Worm (Caenorhabditis elegans) whole organism, L3 larva: ENCODE measurements around the gene C55B6.1.

Experiments used
- R02D3.7 ChIP-seq: fragments of 150-350 bp; optimal IDR thresholded peaks from 2 replicates; lab custom pipeline; 2014; ENCODE audit warnings: missing biosample characterization, missing genetic modification characterization
- aly-2 ChIP-seq: fragments of 150-350 bp; optimal IDR thresholded peaks from 2 replicates; lab custom pipeline; 2014; ENCODE audit warnings: missing biosample characterization, missing genetic modification characterization
- ama-1 ChIP-seq: fragments of 150-350 bp; optimal IDR thresholded peaks from 2 replicates; lab custom pipeline; 2018
- ceh-16 ChIP-seq: sonication (generic microtip); optimal IDR thresholded peaks from 2 replicates; lab custom pipeline; 2017; ENCODE audit warnings: missing biosample characterization, missing genetic modification characterization
- ceh-28 ChIP-seq: fragments of 150-350 bp; optimal IDR thresholded peaks from 2 replicates; lab custom pipeline; 2014; ENCODE audit warnings: missing biosample characterization, missing genetic modification reagents, missing genetic modification characterization
- ceh-82 ChIP-seq: fragments of 150-350 bp; optimal IDR thresholded peaks from 2 replicates; lab custom pipeline; 2014; ENCODE audit warnings: missing biosample characterization, missing genetic modification characterization
- egl-5 ChIP-seq: fragments of 150-350 bp; optimal IDR thresholded peaks from 2 replicates; lab custom pipeline; 2017; ENCODE audit warnings: missing biosample characterization, missing genetic modification reagents, missing genetic modification characterization, inconsistent platforms
- elt-1 ChIP-seq: fragments of 150-350 bp; optimal IDR thresholded peaks from 2 replicates; lab custom pipeline; 2014; ENCODE audit warnings: missing biosample characterization, missing genetic modification characterization
- elt-2 ChIP-seq: sonication (generic microtip); optimal IDR thresholded peaks from 2 replicates; lab custom pipeline; 2016; ENCODE audit warnings: missing genetic modification reagents, mild to moderate bottlenecking, missing genetic modification characterization, missing compliant biosample characterization
- eor-1 ChIP-seq, 2 experiments: fragments of 150-350 bp; optimal IDR thresholded peaks; 2 replicates each; lab custom pipeline; 2014 to 2018; ENCODE audit warnings: missing biosample characterization in 2 of 2, missing genetic modification characterization in 2 of 2
- fkh-10 ChIP-seq: sonication (generic microtip); optimal IDR thresholded peaks from 2 replicates; lab custom pipeline; 2017; ENCODE audit warnings: missing biosample characterization, missing genetic modification reagents, missing genetic modification characterization
- fkh-2 ChIP-seq: fragments of 150-350 bp; optimal IDR thresholded peaks from 2 replicates; lab custom pipeline; 2014; ENCODE audit warnings: missing biosample characterization, missing genetic modification reagents, missing genetic modification characterization
- fos-1 ChIP-seq: fragments of 150-350 bp; optimal IDR thresholded peaks from 2 replicates; lab custom pipeline; 2014; ENCODE audit warnings: missing biosample characterization, missing genetic modification characterization
- hmg-11 ChIP-seq: sonication (generic microtip); optimal IDR thresholded peaks from 2 replicates; lab custom pipeline; 2016; ENCODE audit warnings: missing genetic modification characterization, missing compliant biosample characterization
- jun-1 ChIP-seq: fragments of 150-350 bp; optimal IDR thresholded peaks from 2 replicates; lab custom pipeline; 2014; ENCODE audit warnings: missing biosample characterization, missing genetic modification reagents, missing genetic modification characterization
- lin-39 ChIP-seq: fragments of 150-350 bp; optimal IDR thresholded peaks from 2 replicates; lab custom pipeline; 2018; ENCODE audit warnings: missing biosample characterization, missing genetic modification reagents, missing genetic modification characterization
- lsy-12 ChIP-seq: sonication (generic microtip); optimal IDR thresholded peaks from 2 replicates; lab custom pipeline; 2016; ENCODE audit warnings: mild to moderate bottlenecking, missing genetic modification characterization, missing compliant biosample characterization
- nfya-1 ChIP-seq: sonication (generic microtip); optimal IDR thresholded peaks from 2 replicates; lab custom pipeline; 2017; ENCODE audit warnings: missing genetic modification characterization, mild to moderate bottlenecking, missing compliant biosample characterization, antibody characterized with exemption, moderate library complexity; ENCODE audit not compliant: insufficient read depth
- nhr-11 ChIP-seq: fragments of 150-350 bp; optimal IDR thresholded peaks from 2 replicates; lab custom pipeline; 2014; ENCODE audit warnings: missing biosample characterization, missing genetic modification characterization
- nhr-12 ChIP-seq: fragments of 150-350 bp; optimal IDR thresholded peaks from 2 replicates; lab custom pipeline; 2014; ENCODE audit warnings: missing biosample characterization, missing genetic modification characterization
- nhr-23 ChIP-seq: fragments of 150-350 bp; optimal IDR thresholded peaks from 2 replicates; lab custom pipeline; 2014; ENCODE audit warnings: missing biosample characterization, missing genetic modification reagents, missing genetic modification characterization
- nhr-237 ChIP-seq: fragments of 150-350 bp; optimal IDR thresholded peaks from 2 replicates; lab custom pipeline; 2014; ENCODE audit warnings: missing biosample characterization, missing genetic modification characterization
- nhr-25 ChIP-seq: sonication (generic microtip); optimal IDR thresholded peaks from 2 replicates; lab custom pipeline; 2017; ENCODE audit warnings: missing biosample characterization, missing genetic modification characterization
- nhr-28 ChIP-seq: fragments of 150-350 bp; optimal IDR thresholded peaks from 2 replicates; lab custom pipeline; 2014; ENCODE audit warnings: missing biosample characterization, missing genetic modification characterization
- nhr-43 ChIP-seq: sonication (generic microtip); optimal IDR thresholded peaks from 2 replicates; lab custom pipeline; 2016; ENCODE audit warnings: mild to moderate bottlenecking, missing genetic modification characterization, missing compliant biosample characterization; ENCODE audit not compliant: poor library complexity, severe bottlenecking
- nhr-76 ChIP-seq: fragments of 150-350 bp; sonication (generic microtip); optimal IDR thresholded peaks from 5 replicates; lab custom pipeline; 2014; ENCODE audit warnings: missing biosample characterization, missing genetic modification characterization
- nhr-77 ChIP-seq: fragments of 150-350 bp; optimal IDR thresholded peaks from 2 replicates; lab custom pipeline; 2014; ENCODE audit warnings: missing biosample characterization, missing genetic modification characterization
- pha-4 ChIP-seq: fragments of 150-350 bp; optimal IDR thresholded peaks from 2 replicates; lab custom pipeline; 2014; ENCODE audit warnings: missing biosample characterization, missing genetic modification reagents, missing genetic modification characterization
- pqm-1 ChIP-seq: fragments of 150-350 bp; optimal IDR thresholded peaks from 2 replicates; lab custom pipeline; 2017; ENCODE audit warnings: missing biosample characterization, missing genetic modification characterization, inconsistent platforms
- sea-2 ChIP-seq: fragments of 150-350 bp; sonication (generic microtip); optimal IDR thresholded peaks from 4 replicates; lab custom pipeline; 2014; ENCODE audit warnings: missing biosample characterization, missing genetic modification reagents, missing genetic modification characterization
- skn-1 ChIP-seq: fragments of 150-350 bp; optimal IDR thresholded peaks from 2 replicates; lab custom pipeline; 2014; ENCODE audit warnings: missing biosample characterization, missing genetic modification characterization
- snpc-4 ChIP-seq: fragments of 150-350 bp; optimal IDR thresholded peaks from 2 replicates; lab custom pipeline; 2014; ENCODE audit warnings: missing biosample characterization, missing genetic modification characterization
- tbx-2 ChIP-seq: sonication (generic microtip); optimal IDR thresholded peaks from 2 replicates; lab custom pipeline; 2016; ENCODE audit warnings: mild to moderate bottlenecking, missing genetic modification characterization, missing compliant biosample characterization
- unc-39 ChIP-seq: sonication (generic microtip); optimal IDR thresholded peaks from 4 replicates; lab custom pipeline; 2017; ENCODE audit warnings: missing biosample characterization, missing genetic modification characterization
- zag-1 ChIP-seq: fragments of 150-350 bp; optimal IDR thresholded peaks from 2 replicates; lab custom pipeline; 2014; ENCODE audit warnings: missing biosample characterization, missing genetic modification characterization
- ztf-11 ChIP-seq: fragments of 150-350 bp; optimal IDR thresholded peaks from 2 replicates; lab custom pipeline; 2014; ENCODE audit warnings: missing biosample characterization, missing genetic modification characterization
- ztf-4 ChIP-seq: fragments of 150-350 bp; optimal IDR thresholded peaks from 2 replicates; lab custom pipeline; 2014; ENCODE audit warnings: missing biosample characterization, missing genetic modification characterization

The C55B6.1 gene

ce11 chrX:7230877-7231276 lies 30.7 kb downstream of the C55B6.1 start:
- TF ChIP-seq hmg-11 (tag; lab: Kevin White, UChicago), result no peak

DNA sequence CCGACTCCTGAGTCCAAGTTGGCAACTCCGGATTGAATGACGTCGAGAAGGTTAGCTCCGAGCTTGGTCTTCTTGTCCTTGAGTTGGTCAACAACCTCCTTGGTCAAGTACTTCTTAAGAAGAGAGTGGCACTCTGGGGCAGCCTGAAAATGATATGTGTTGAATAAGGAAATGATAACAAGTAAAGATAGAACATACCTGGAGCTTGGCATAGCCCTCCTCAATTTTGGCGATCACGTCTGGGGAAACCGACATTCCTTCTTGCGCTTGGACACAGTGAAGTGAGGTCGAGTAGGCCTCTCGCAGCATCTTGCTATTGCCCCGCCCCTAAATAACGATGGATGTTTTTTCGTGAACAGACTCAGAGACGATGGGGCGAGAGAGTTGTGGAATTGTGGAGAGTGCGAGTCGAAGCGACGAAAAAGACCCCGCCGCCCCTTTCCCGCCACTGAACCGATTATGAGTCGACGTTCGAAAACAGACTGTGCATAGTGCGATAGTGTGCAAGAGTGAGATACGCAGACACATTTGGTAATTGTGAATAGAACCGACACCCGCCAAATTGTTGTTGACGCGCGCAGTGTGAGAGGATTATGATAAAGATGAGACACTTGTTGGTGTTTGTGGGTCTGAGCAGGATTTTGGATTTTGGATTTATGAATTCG lies 32.1 kb downstream of the C55B6.1 start:
- peak; percentile 13 for TF ChIP-seq nhr-43 (tag; lab: Kevin White, UChicago)
- TF ChIP-seq elt-2, result peak; percentile 60
- peak; percentile 27 for TF ChIP-seq nhr-23 (tag; lab: Kevin White, UChicago)
- no peak for TF ChIP-seq ztf-4 (tag; lab: Kevin White, UChicago)
- no peak for TF ChIP-seq sea-2
- TF ChIP-seq ama-1 (lab: Kevin White, UChicago), result peak; percentile 90
- TF ChIP-seq nhr-77 (tag; lab: Kevin White, UChicago), result no peak
- TF ChIP-seq nhr-11 (tag; lab: Kevin White, UChicago), result no peak
- TF ChIP-seq pha-4 (tag; lab: Kevin White, UChicago), result peak; percentile 48
- TF ChIP-seq nfya-1 (tag; lab: Kevin White, UChicago), result peak; percentile 63
- TF ChIP-seq nhr-12, result no peak
- no peak for TF ChIP-seq unc-39 (tag; lab: Kevin White, UChicago)
- peak; percentile 17 for TF ChIP-seq snpc-4 (tag; lab: Kevin White, UChicago)
- no peak for TF ChIP-seq fkh-2 (tag; lab: Kevin White, UChicago)
- TF ChIP-seq aly-2 (tag; lab: Kevin White, UChicago), result no peak
- no peak for TF ChIP-seq elt-1 (tag; lab: Kevin White, UChicago)
- peak; percentile 31 for TF ChIP-seq pqm-1 (tag; lab: Kevin White, UChicago)
- no peak for TF ChIP-seq nhr-25
- no peak for TF ChIP-seq eor-1 (tag; optimal IDR thresholded peaks at IDR 0.05; lab: Kevin White, UChicago)
- no peak for TF ChIP-seq ceh-82 (tag; lab: Kevin White, UChicago)
- peak; percentile 66 for TF ChIP-seq lin-39
- peak; percentile 34 for TF ChIP-seq hmg-11 (tag; lab: Kevin White, UChicago)
- TF ChIP-seq zag-1 (tag; lab: Kevin White, UChicago), result no peak
- TF ChIP-seq jun-1, result peak; percentile 16
- TF ChIP-seq nhr-237 (tag; lab: Kevin White, UChicago), result no peak
- TF ChIP-seq nhr-28 (tag; lab: Kevin White, UChicago), result no peak

ce11 chrX:7233127-7234073 lies 33.2 kb downstream of the C55B6.1 start:
- TF ChIP-seq ceh-82 (tag; lab: Kevin White, UChicago) (no peak), elt-2 (peak; percentile 73), fos-1 (tag; lab: Kevin White, UChicago) (no peak)

ce11 chrX:7234074-7234453 lies 33.9 kb downstream of the C55B6.1 start:
- TF ChIP-seq nhr-23 (tag; lab: Kevin White, UChicago) (no peak), nhr-237 (tag; lab: Kevin White, UChicago) (no peak), fkh-10 (GFP tag; lab: Kevin White, UChicago) (no peak), ceh-16 (tag; lab: Kevin White, UChicago) (no peak), snpc-4 (tag; lab: Kevin White, UChicago) (no peak), nfya-1 (tag; lab: Kevin White, UChicago) (no peak)
- TF ChIP-seq, all 47 proteins: peak for 0

DNA sequence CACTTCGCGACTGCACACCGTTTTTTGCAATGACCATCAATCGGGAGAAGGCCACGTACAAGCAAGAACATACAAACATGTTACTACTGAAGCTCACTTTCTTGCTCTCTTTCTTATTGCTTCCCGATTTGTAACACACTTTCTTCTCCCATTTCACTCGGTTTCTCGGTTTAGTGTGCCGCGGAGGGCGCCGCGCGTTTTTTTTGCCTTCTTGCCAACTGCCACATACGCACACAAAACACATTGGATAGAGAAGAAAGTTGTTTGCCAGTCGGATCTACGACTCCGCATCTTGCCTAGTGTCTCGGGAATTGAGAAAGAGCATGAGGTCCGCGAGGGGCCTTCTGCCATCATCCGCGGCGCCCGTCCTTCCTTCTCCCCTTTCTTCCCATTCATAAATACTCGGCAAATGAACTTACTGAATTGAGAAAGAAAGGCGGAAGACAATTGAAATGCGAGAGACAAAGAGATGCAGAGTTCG lies 34.6 kb downstream of the C55B6.1 start:
- TF ChIP-seq ceh-28 (tag; lab: Kevin White, UChicago) (no peak), skn-1 (tag; lab: Kevin White, UChicago) (no peak), R02D3.7 (tag; lab: Kevin White, UChicago) (no peak), nhr-76 (tag; lab: Kevin White, UChicago) (no peak), elt-2 (peak; percentile 38), tbx-2 (peak; percentile 33), lin-39 (peak; percentile 58), aly-2 (tag; lab: Kevin White, UChicago) (no peak), egl-5 (peak; percentile 41), fkh-10 (GFP tag; lab: Kevin White, UChicago) (peak; percentile 92), nfya-1 (tag; lab: Kevin White, UChicago) (peak; percentile 78), eor-1 (tag; optimal IDR thresholded peaks at IDR 0.05; lab: Kevin White, UChicago) (no peak), ceh-82 (tag; lab: Kevin White, UChicago) (no peak), ama-1 (lab: Kevin White, UChicago) (peak; percentile 41), ztf-11 (no peak), pha-4 (tag; lab: Kevin White, UChicago) (peak; percentile 38), unc-39 (tag; lab: Kevin White, UChicago) (peak; percentile 57), zag-1 (tag; lab: Kevin White, UChicago) (peak; percentile 17), fkh-2 (tag; lab: Kevin White, UChicago) (peak; percentile 44), lsy-12 (tag; lab: Kevin White, UChicago) (peak; percentile 53), hmg-11 (tag; lab: Kevin White, UChicago) (peak; percentile 55), pqm-1 (tag; lab: Kevin White, UChicago) (no peak)
